Worm (Caenorhabditis elegans) whole organism, young adult: ENCODE measurements around the gene srm-4.

Source experiments
- B0035.1 ChIP-seq: sonication (generic microtip); optimal IDR thresholded peaks from 2 replicates; lab custom pipeline; 2016; ENCODE audit warnings: missing genetic modification characterization, mild to moderate bottlenecking, missing compliant biosample characterization, missing genotype, missing genetic modification reagents
- B0261.1 ChIP-seq: sonication (generic microtip); optimal IDR thresholded peaks from 2 replicates; lab custom pipeline; 2016; ENCODE audit warnings: mild to moderate bottlenecking, missing genetic modification characterization, moderate library complexity, missing compliant biosample characterization
- D2030.7 ChIP-seq: fragments of 200-800 bp; sonication (Bioruptor generic); IDR thresholded peaks from 2 replicates; pipeline ENCODE4 v1.3.6; 2022; ENCODE audit warnings: missing genetic modification reagents, missing genetic modification characterization, missing compliant biosample characterization
- T07F8.4 ChIP-seq: sonication (generic microtip); optimal IDR thresholded peaks from 2 replicates; lab custom pipeline; 2016; ENCODE audit warnings: mild to moderate bottlenecking, missing genetic modification characterization, moderate library complexity, missing compliant biosample characterization
- Y53F4B.3 ChIP-seq: fragments of 200-800 bp; sonication (Bioruptor generic); IDR thresholded peaks from 2 replicates; pipeline ENCODE4 v1.3.6; 2022; ENCODE audit warnings: missing genetic modification reagents, missing genetic modification characterization, missing compliant biosample characterization
- Y56A3A.18 ChIP-seq: fragments of 200-800 bp; sonication (Bioruptor generic); IDR thresholded peaks from 2 replicates; pipeline ENCODE4 v1.3.6; 2022; ENCODE audit warnings: missing genetic modification reagents, missing genetic modification characterization, missing compliant biosample characterization
- Y67H2A.10 ChIP-seq: fragments of 200-800 bp; sonication (Bioruptor generic); conservative IDR thresholded peaks from 2 replicates; pipeline ENCODE4 v1.3.6; 2022; ENCODE audit warnings: missing genetic modification reagents, missing genetic modification characterization, missing compliant biosample characterization
- Y79H2A.3 ChIP-seq: fragments of 200-800 bp; sonication (Bioruptor generic); conservative IDR thresholded peaks from 2 replicates; pipeline ENCODE4 v1.3.6; 2022; ENCODE audit warnings: missing genetic modification reagents, missing genetic modification characterization, missing compliant biosample characterization
- Y95B8A.8 ChIP-seq: fragments of 200-800 bp; sonication (Bioruptor generic); IDR thresholded peaks from 2 replicates; pipeline ENCODE4 v1.3.6; 2022; ENCODE audit warnings: missing genetic modification reagents, missing genetic modification characterization, missing compliant biosample characterization
- ama-1 ChIP-seq, 3 experiments: fragments of 150-350 bp in 1 of 3; sonication (generic microtip) in 2 of 3; optimal IDR thresholded peaks; 2 replicates each; lab custom pipeline; 2014 to 2018; ENCODE audit warnings: missing biosample characterization in 2 of 3, missing genetic modification characterization in 2 of 3, missing genetic modification reagents in 2 of 3
- aptf-2 ChIP-seq: fragments of 200-800 bp; sonication (Bioruptor generic); conservative IDR thresholded peaks from 2 replicates; pipeline ENCODE4 v1.3.6; 2022; ENCODE audit warnings: missing genetic modification reagents, missing genetic modification characterization, missing compliant biosample characterization
- aptf-3 ChIP-seq: fragments of 200-800 bp; sonication (Bioruptor generic); IDR thresholded peaks from 2 replicates; pipeline ENCODE4 v1.3.6; 2022; ENCODE audit warnings: missing genetic modification characterization, missing compliant biosample characterization
- athp-1 ChIP-seq: sonication (generic microtip); optimal IDR thresholded peaks from 2 replicates; lab custom pipeline; 2017; ENCODE audit warnings: mild to moderate bottlenecking, missing genetic modification characterization, missing compliant biosample characterization
- bed-2 ChIP-seq: fragments of 200-800 bp; sonication (Bioruptor generic); IDR thresholded peaks from 2 replicates; pipeline ENCODE4 v1.3.6; 2022; ENCODE audit warnings: missing genetic modification reagents, missing genetic modification characterization, missing compliant biosample characterization
- cebp-1 ChIP-seq, 2 experiments: fragments of 200-800 bp in 1 of 2; sonication (Bioruptor generic) in 1 of 2; sonication (generic microtip) in 1 of 2; IDR thresholded peaks in 1 of 2; optimal IDR thresholded peaks in 1 of 2; 2 replicates each; pipeline versions ENCODE4 v1.3.6 to Lab custom; 2017 to 2022; ENCODE audit warnings: missing compliant biosample characterization in 2 of 2, missing genetic modification characterization in 2 of 2, mild to moderate bottlenecking in 1 of 2, missing genetic modification reagents in 1 of 2, moderate library complexity in 1 of 2
- ceh-40 ChIP-seq: fragments of 200-800 bp; sonication (Bioruptor generic); IDR thresholded peaks from 2 replicates; pipeline ENCODE4 v1.3.6; 2022; ENCODE audit warnings: missing genetic modification characterization, missing compliant biosample characterization
- ceh-91 ChIP-seq: fragments of 200-800 bp; sonication (Bioruptor generic); IDR thresholded peaks from 2 replicates; pipeline ENCODE4 v1.3.6; 2022; ENCODE audit warnings: missing genetic modification reagents, missing genetic modification characterization, missing compliant biosample characterization
- chd-7 ChIP-seq: sonication (generic microtip); optimal IDR thresholded peaks from 2 replicates; lab custom pipeline; 2016; ENCODE audit warnings: mild to moderate bottlenecking, missing genetic modification characterization, moderate library complexity, missing compliant biosample characterization
- egl-18 ChIP-seq: fragments of 200-800 bp; sonication (Bioruptor generic); IDR thresholded peaks from 2 replicates; pipeline ENCODE4 v1.3.6; 2022; ENCODE audit warnings: missing genetic modification reagents, missing genetic modification characterization, missing compliant biosample characterization
- fkh-3 ChIP-seq: sonication (generic microtip); optimal IDR thresholded peaks from 2 replicates; lab custom pipeline; 2016; ENCODE audit warnings: mild to moderate bottlenecking, missing genetic modification characterization, missing compliant biosample characterization
- gei-17 ChIP-seq: fragments of 200-800 bp; sonication (Bioruptor generic); optimal IDR thresholded peaks from 2 replicates; lab custom pipeline; 2018; ENCODE audit warnings: mild to moderate bottlenecking, missing genetic modification characterization, missing compliant biosample characterization
- hlh-12 ChIP-seq: sonication (generic microtip); optimal IDR thresholded peaks from 2 replicates; lab custom pipeline; 2016; ENCODE audit warnings: missing genetic modification characterization, missing compliant biosample characterization
- let-607 ChIP-seq, 2 experiments: fragments of 200-800 bp in 1 of 2; sonication (Bioruptor generic) in 1 of 2; sonication (generic microtip) in 1 of 2; optimal IDR thresholded peaks; 2 replicates each; lab custom pipeline; 2016 to 2018; ENCODE audit warnings: mild to moderate bottlenecking in 2 of 2, missing compliant biosample characterization in 2 of 2, missing genetic modification characterization in 2 of 2, moderate library complexity in 2 of 2, missing genotype in 1 of 2
- lin-26 ChIP-seq: fragments of 200-800 bp; sonication (Bioruptor generic); IDR thresholded peaks from 2 replicates; pipeline ENCODE4 v1.3.6; 2022; ENCODE audit warnings: missing genetic modification reagents, missing genetic modification characterization, missing compliant biosample characterization
- lsl-1 ChIP-seq: fragments of 200-800 bp; sonication (Bioruptor generic); optimal IDR thresholded peaks from 2 replicates; lab custom pipeline; 2018; ENCODE audit warnings: mild to moderate bottlenecking, missing genetic modification characterization, moderate library complexity, missing compliant biosample characterization
- madf-3 ChIP-seq: fragments of 200-800 bp; sonication (Bioruptor generic); IDR thresholded peaks from 2 replicates; pipeline ENCODE4 v1.3.6; 2022; ENCODE audit warnings: missing genetic modification reagents, missing genetic modification characterization, missing compliant biosample characterization
- mcd-1 ChIP-seq: fragments of 200-800 bp; sonication (Bioruptor generic); IDR thresholded peaks from 2 replicates; pipeline ENCODE4 v1.3.6; 2022; ENCODE audit warnings: missing genetic modification reagents, missing genetic modification characterization, missing compliant biosample characterization
- nhr-80 ChIP-seq: sonication (generic microtip); optimal IDR thresholded peaks from 2 replicates; lab custom pipeline; 2016; ENCODE audit warnings: missing genetic modification characterization, missing compliant biosample characterization
- rpc-1 ChIP-seq, 2 experiments: fragments of 150-350 bp in 1 of 2; sonication (generic microtip) in 1 of 2; optimal IDR thresholded peaks; 2 replicates each; lab custom pipeline; 2014 to 2018; ENCODE audit warnings: missing biosample characterization in 1 of 2, missing genetic modification characterization in 1 of 2, missing genetic modification reagents in 1 of 2, missing genotype in 1 of 2
- sdz-38 ChIP-seq: sonication (generic microtip); optimal IDR thresholded peaks from 2 replicates; lab custom pipeline; 2016; ENCODE audit warnings: missing genotype, missing genetic modification characterization, missing compliant biosample characterization
- tbp1 ChIP-seq: fragments of 200-800 bp; sonication (Bioruptor generic); optimal IDR thresholded peaks from 2 replicates; lab custom pipeline; 2018; ENCODE audit warnings: mild to moderate bottlenecking, missing genetic modification characterization, missing compliant biosample characterization
- tbx-9 ChIP-seq: sonication (generic microtip); optimal IDR thresholded peaks from 2 replicates; lab custom pipeline; 2016; ENCODE audit warnings: borderline replicate concordance, missing genetic modification characterization, inconsistent platforms, missing compliant biosample characterization
- unc-62 ChIP-seq: fragments of 150-350 bp; optimal IDR thresholded peaks from 2 replicates; lab custom pipeline; 2014; ENCODE audit warnings: missing biosample characterization, missing genetic modification reagents, missing genetic modification characterization
- xnd-1 ChIP-seq: sonication (generic microtip); optimal IDR thresholded peaks from 2 replicates; lab custom pipeline; 2016; ENCODE audit warnings: missing genotype, missing genetic modification reagents, missing genetic modification characterization, missing compliant biosample characterization
- zfh-2 ChIP-seq: fragments of 200-800 bp; sonication (Bioruptor generic); conservative IDR thresholded peaks from 2 replicates; pipeline ENCODE4 v1.3.6; 2022; ENCODE audit warnings: missing genetic modification reagents, missing genetic modification characterization, missing compliant biosample characterization
- zim-3 ChIP-seq: sonication (generic microtip); optimal IDR thresholded peaks from 2 replicates; lab custom pipeline; 2017; ENCODE audit warnings: mild to moderate bottlenecking, missing genetic modification characterization, moderate library complexity, missing compliant biosample characterization
- ztf-26 ChIP-seq: sonication (generic microtip); optimal IDR thresholded peaks from 2 replicates; lab custom pipeline; 2017; ENCODE audit warnings: missing genetic modification characterization, missing compliant biosample characterization
- ztf-3 ChIP-seq: fragments of 200-800 bp; sonication (Bioruptor generic); optimal IDR thresholded peaks from 2 replicates; lab custom pipeline; 2018; ENCODE audit warnings: mild to moderate bottlenecking, missing genetic modification characterization, missing compliant biosample characterization

The srm-4 gene

DNA sequence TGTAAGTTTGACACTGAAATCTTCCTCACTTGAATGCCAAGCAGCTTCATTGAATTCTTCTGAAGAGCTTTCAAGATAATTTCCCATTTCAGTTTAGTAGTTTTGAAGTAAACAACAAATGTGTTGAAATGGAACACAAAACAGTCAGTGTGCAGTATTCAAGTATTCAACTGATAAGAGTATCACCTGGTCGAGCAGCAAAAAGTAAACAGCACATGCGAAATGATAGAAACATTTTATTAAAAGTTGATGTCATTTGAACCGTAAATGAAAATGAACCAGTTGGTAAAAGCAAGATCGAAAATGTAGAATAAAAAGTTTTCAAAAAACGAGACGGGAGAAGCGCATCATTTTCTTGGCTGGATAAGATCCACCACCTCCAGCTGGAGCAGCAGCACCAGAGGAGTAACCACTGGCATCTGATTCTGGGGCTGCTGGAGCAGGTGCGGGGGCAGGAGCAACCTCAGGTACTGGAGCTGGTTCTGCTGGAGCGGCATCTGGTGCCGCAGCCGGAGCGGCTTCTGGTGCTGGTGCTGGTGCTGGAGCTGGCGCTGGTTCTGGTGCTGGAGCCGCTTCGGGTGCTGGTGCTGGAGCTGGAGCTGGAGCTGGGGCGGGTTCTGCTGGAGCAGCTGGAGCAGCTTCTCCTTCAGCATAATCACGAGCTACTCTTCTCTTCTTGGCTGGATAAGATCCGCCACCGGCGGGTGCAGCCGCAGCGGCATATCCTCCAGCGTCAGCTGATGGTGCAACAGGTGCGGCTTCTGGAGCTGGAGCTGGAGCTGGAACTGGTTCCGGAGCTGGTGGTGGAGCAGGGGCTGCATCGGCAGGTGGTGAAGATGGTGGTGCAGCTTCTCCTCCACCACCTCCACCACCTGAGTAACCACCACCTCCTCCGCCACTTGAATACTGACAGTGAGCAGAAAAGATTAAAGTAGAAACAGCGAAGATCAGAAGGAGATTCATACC is 8.4 kb upstream of the srm-4 start, which contains the start of the genes F47B8.4 and F47B8.18 (continued):
- no peak for TF ChIP-seq aptf-2 (GFP tag; lab: Robert Waterston, UW)
- TF ChIP-seq let-607 (tag; optimal IDR thresholded peaks at IDR 0.05; lab: Kevin White, UChicago) = no peak
- peak; percentile 95 for TF ChIP-seq zfh-2
- TF ChIP-seq tbx-9 = no peak
- peak; percentile 56 for TF ChIP-seq nhr-80 (tag; lab: Kevin White, UChicago)
- TF ChIP-seq fkh-3 (tag; lab: Kevin White, UChicago) = no peak
- peak; percentile 55; the same call in 1 of the 2 replicates for TF ChIP-seq mcd-1 (GFP tag; lab: Robert Waterston, UW)

DNA sequence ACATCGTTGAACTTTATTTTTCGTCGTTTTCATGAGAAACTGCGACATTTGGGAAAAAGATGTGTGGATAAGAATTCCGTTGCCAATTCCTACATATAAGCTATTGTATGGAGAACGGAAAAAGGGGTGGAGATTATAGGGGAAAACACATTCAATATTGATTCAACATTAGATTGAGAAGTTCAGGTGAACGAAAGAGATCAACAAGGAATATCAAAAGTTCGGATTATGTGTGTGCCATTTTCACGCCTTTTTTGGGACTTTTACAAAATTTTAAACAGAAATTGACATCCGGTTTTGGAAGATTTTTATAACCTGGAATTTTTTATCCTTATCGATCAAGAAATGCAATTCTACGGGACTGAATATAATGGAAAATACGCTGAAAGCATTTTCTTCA is 5.4 kb upstream of the srm-4 start, which contains the start of gene F47B8.5:
Gene F47B8.5 (minus strand): TSS at position 101 of the 400 bp plus-strand sequence.
- TF ChIP-seq Y53F4B.3 (GFP tag; lab: Robert Waterston, UW) (no peak), zim-3 (tag; lab: Kevin White, UChicago) (no peak), aptf-2 (GFP tag; lab: Robert Waterston, UW) (no peak), sdz-38 (no peak), cebp-1 (GFP tag; IDR thresholded peaks at IDR 0.05; lab: Robert Waterston, UW) (no peak), cebp-1 (tag; optimal IDR thresholded peaks at IDR 0.05; lab: Kevin White, UChicago) (no peak), Y95B8A.8 (GFP tag; lab: Robert Waterston, UW) (no peak), egl-18 (GFP tag; lab: Robert Waterston, UW) (no peak), mcd-1 (GFP tag; lab: Robert Waterston, UW) (no peak), D2030.7 (no peak), lin-26 (no peak), aptf-3 (GFP tag; lab: Robert Waterston, UW) (no peak), let-607 (tag; optimal IDR thresholded peaks at IDR 0.05; lab: Kevin White, UChicago) (no peak), ztf-26 (no peak), T07F8.4 (no peak), xnd-1 (tag; lab: Kevin White, UChicago) (no peak)

DNA sequence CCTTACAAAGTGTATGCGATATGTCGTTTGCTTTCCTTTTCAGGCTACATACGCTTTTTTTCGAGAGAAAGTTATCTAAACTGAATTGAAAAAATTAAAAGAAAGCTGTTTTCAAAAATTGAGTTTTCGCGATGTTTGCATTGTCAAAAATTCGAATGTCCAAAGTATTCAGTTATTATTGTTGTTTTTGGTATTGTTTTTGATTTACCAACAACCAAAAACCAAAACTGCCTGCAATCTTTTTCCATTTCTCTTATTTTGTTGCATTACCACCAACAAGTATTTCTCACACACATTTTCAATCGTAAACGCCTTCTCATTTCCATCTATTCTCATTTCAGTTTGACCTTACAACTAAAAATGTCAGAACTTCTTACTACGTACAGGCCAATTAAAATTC is 4.4 kb upstream of the srm-4 start, which contains the start of gene pepm-1:
Gene pepm-1 (plus strand): TSS at position 301 of the 400 bp plus-strand sequence.
- TF ChIP-seq chd-7 (no peak), gei-17 (GFP tag; lab: Kevin White, UChicago) (no peak), ztf-3 (GFP tag; lab: Kevin White, UChicago) (no peak), ceh-40 (GFP tag; lab: Robert Waterston, UW) (no peak), lin-26 (no peak), egl-18 (GFP tag; lab: Robert Waterston, UW) (no peak), unc-62 (GFP tag; lab: Kevin White, UChicago) (no peak), Y56A3A.18 (GFP tag; lab: Robert Waterston, UW) (no peak), ceh-91 (GFP tag; lab: Robert Waterston, UW) (no peak)

DNA sequence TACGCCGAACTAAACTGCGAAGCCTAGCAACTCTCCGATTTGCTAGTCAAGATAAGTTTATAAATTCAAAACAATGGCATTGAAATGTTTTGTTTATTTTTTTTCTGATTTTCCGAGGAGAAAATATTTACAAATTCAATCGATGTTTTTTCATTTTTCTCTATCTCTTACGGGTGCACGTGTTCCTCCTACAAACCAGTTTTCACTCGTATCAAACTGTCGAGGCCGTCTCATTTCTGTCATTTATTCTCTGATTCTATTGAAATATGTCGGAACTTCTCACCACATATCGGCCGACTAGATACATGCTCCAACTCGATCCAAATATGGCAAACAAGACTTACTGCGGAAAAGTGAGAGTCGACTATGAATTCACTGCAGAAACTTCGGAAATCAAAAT is 1.7 kb upstream of the srm-4 start, which contains the start of gene F47B8.8:
Gene F47B8.8 (plus strand): TSS at position 257 of the 400 bp plus-strand sequence.
- no peak for TF ChIP-seq hlh-12 (tag; lab: Kevin White, UChicago)
- TF ChIP-seq tbp1 (GFP tag; lab: Kevin White, UChicago) = no peak
- TF ChIP-seq lsl-1 (GFP tag; lab: Kevin White, UChicago) = no peak
- no peak for TF ChIP-seq athp-1 (tag; lab: Kevin White, UChicago)
- no peak for TF ChIP-seq Y79H2A.3
- TF ChIP-seq Y67H2A.10 (GFP tag; lab: Robert Waterston, UW) = no peak
- no peak for TF ChIP-seq aptf-2 (GFP tag; lab: Robert Waterston, UW)
- TF ChIP-seq bed-2 (GFP tag; lab: Robert Waterston, UW) = no peak
- TF ChIP-seq ceh-40 (GFP tag; lab: Robert Waterston, UW) = no peak
- TF ChIP-seq let-607 (tag; optimal IDR thresholded peaks at IDR 0.05; lab: Kevin White, UChicago) = no peak
- no peak for TF ChIP-seq B0261.1 (tag; lab: Kevin White, UChicago)
- no peak for TF ChIP-seq B0035.1
- TF ChIP-seq tbx-9 = no peak
- no peak for TF ChIP-seq rpc-1 (optimal IDR thresholded peaks at IDR 0.05; lab: Kevin White, UChicago)
- TF ChIP-seq rpc-1 (tag; optimal IDR thresholded peaks at IDR 0.05; lab: Kevin White, UChicago) = no peak
- TF ChIP-seq madf-3 = no peak
- TF ChIP-seq ama-1 (optimal IDR thresholded peaks at IDR 0.05; lab: Kevin White, UChicago) = no peak
- no peak for TF ChIP-seq ama-1 (GFP tag; optimal IDR thresholded peaks at IDR 0.05; lab: Kevin White, UChicago)
